Fruit fly (Drosophila melanogaster) whole organism, pupa: ENCODE data around the gene CG14440.

ENCODE experiments used
- CG8159 ChIP-seq: fragments of 200-800 bp; sonication (Bioruptor generic); optimal IDR thresholded peaks from 3 replicates; lab custom pipeline; 2018; ENCODE audit warnings: missing biosample characterization, mild to moderate bottlenecking, missing genetic modification characterization, moderate library complexity
- gl ChIP-seq: fragments of 200-800 bp; sonication (Bioruptor generic); optimal IDR thresholded peaks from 2 replicates; lab custom pipeline; 2018; ENCODE audit warnings: missing biosample characterization, mild to moderate bottlenecking, missing genetic modification characterization

DNA sequence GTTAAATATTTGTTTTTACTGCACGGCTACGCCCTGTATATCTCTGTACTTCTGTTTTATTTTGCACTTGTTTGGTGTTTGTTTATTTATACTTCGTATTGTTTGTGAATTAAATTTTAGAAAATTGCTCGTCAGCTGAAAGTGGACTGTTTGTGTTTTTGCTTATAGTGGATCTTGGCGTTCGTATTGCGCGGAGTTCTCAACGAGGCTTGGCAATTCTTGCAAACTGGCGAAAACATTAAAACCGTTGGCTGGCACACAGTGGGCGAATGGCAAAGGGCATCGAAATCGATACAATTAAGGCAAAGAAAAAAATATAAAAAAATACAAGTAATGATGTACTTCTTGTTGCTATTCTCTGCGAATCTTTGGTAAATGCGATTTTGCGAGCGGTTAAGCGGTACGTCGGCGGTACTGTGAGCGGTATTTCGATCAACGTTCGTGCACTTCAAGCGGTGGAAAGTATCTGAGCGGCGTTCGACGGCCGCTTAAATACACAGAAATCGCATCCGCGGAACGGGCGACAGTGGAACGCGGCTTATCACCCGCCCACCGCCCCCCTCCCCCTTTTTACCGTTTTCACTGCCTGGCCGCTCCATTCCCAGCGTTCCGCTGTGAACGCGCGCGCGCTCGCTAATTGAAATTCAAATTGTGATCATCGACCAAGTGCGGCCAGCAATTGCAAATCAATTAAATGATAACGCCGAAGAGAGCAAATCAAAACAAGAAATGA lies 28.6 kb upstream of the CG14440 start:
- TF ChIP-seq CG8159 (tag; lab: Kevin White, UChicago) (no peak), gl (no peak)
